Worm (Caenorhabditis elegans): ENCODE data around the gene pho-5.

DNA sequence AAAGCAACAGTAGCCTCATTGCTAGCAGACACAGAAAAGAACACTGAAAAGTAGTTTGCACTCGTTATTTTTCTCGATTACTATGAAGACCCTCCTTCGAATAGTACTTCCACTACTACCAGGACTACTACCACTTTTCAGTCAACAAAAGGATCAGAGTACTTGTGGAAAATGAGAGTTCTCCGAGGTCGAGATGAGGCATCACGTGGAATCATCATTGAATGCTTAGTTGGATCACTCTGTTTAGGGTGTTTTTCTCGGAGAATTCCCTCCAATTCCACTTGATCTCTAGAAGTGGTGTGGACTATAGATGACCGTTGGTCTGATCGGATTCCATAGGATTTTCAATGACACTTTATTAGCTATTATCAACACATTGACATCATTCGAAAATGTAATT lies 15.1 kb upstream of the pho-5 start:
- TF ChIP-seq F13H6.1 (tag; optimal IDR thresholded peaks at IDR 0.05) (no peak), K02D7.2 (tag; optimal IDR thresholded peaks at IDR 0.05) (no peak), ets-4 (tag; optimal IDR thresholded peaks at IDR 0.05) (no peak), eyg-1 (tag; optimal IDR thresholded peaks at IDR 0.05) (no peak), ama-1 (optimal IDR thresholded peaks at IDR 0.05) (no peak), pha-4 (tag; optimal IDR thresholded peaks at IDR 0.05) (no peak)

Data from whole organism, late embryonic.